Worm (Caenorhabditis elegans): Measurements from ENCODE around the gene pam-1.

pam-1 gene

ce11 chrIV:7507841-7508509, 42.6 kb downstream of the pam-1 start, which contains the start of the genes vdac-1 and R05G6.5 (continued):
- TF ChIP-seq ceh-20 (GFP tag; IDR thresholded peaks at IDR 0.05): peak; percentile 84
- peak; percentile 57 for TF ChIP-seq vab-7 (GFP tag; IDR thresholded peaks at IDR 0.05)
- peak; percentile 77 for TF ChIP-seq pha-4 (GFP tag; IDR thresholded peaks at IDR 0.05)
- TF ChIP-seq pha-4 (tag; optimal IDR thresholded peaks at IDR 0.05): peak; percentile 38
- no peak for TF ChIP-seq dmd-9 (GFP tag; IDR thresholded peaks at IDR 0.05)
- no peak for TF ChIP-seq R02D3.7 (tag; optimal IDR thresholded peaks at IDR 0.05)
- TF ChIP-seq Y5F2A.4 (GFP tag; optimal IDR thresholded peaks at IDR 0.05): no peak
- peak; percentile 16 for TF ChIP-seq duxl-1 (tag; optimal IDR thresholded peaks at IDR 0.05; ENCODE audit: poor library complexity)
- TF ChIP-seq lin-29 (GFP tag; IDR thresholded peaks at IDR 0.05): 0 out of 2 replicates have a peak, but pooled peaks have one; percentile 22
- no peak for TF ChIP-seq ceh-62 (tag; optimal IDR thresholded peaks at IDR 0.05)
- TF ChIP-seq ctbp-1 (GFP tag; IDR thresholded peaks at IDR 0.05): peak; percentile 63; the same call in 1 of the 2 replicates
- TF ChIP-seq Y105C5A.15 (GFP tag; IDR thresholded peaks at IDR 0.05): no peak
- TF ChIP-seq zag-1 (tag; optimal IDR thresholded peaks at IDR 0.05): no peak
- no peak for TF ChIP-seq mdt-29 (GFP tag; IDR thresholded peaks at IDR 0.05)
- peak; percentile 72 for TF ChIP-seq lin-13 (GFP tag; optimal IDR thresholded peaks at IDR 0.05)
- no peak for TF ChIP-seq gei-8 (GFP tag; optimal IDR thresholded peaks at IDR 0.05)
- TF ChIP-seq dpl-1 (GFP tag; optimal IDR thresholded peaks at IDR 0.05): peak; percentile 89
- no peak for TF ChIP-seq jun-1 (tag; optimal IDR thresholded peaks at IDR 0.05)
- no peak for TF ChIP-seq daf-8 (GFP tag; IDR thresholded peaks at IDR 0.05)
- no peak for TF ChIP-seq unc-130 (GFP tag; optimal IDR thresholded peaks at IDR 0.05)
- TF ChIP-seq ZK337.2 (GFP tag; IDR thresholded peaks at IDR 0.05): no peak
- peak; percentile 99 for TF ChIP-seq mxl-3 (GFP tag; optimal IDR thresholded peaks at IDR 0.05)
- no peak for TF ChIP-seq nhr-111 (GFP tag; optimal IDR thresholded peaks at IDR 0.05)
- peak; percentile 71; the same call in 1 of the 2 replicates for TF ChIP-seq nhr-42 (GFP tag; IDR thresholded peaks at IDR 0.05)
- TF ChIP-seq F26F4.8 (GFP tag; conservative IDR thresholded peaks at IDR 0.05): no peak
- TF ChIP-seq spr-3 (GFP tag; optimal IDR thresholded peaks at IDR 0.05): no peak
- TF ChIP-seq mdl-1 (tag; optimal IDR thresholded peaks at IDR 0.05): peak in 1 of 2 experiments; percentile 78
- TF ChIP-seq lin-38 (GFP tag; IDR thresholded peaks at IDR 0.05): peak; percentile 67
- TF ChIP-seq daf-16 (GFP tag; optimal IDR thresholded peaks at IDR 0.05): peak in 1 of 2 experiments; percentile 2
- peak; percentile 73 for TF ChIP-seq daf-16 (tag; optimal IDR thresholded peaks at IDR 0.05)
- TF ChIP-seq F10B5.3 (tag; optimal IDR thresholded peaks at IDR 0.05): no peak
- TF ChIP-seq daf-19 (GFP tag; conservative IDR thresholded peaks at IDR 0.05): no peak
- TF ChIP-seq unc-39 (tag; optimal IDR thresholded peaks at IDR 0.05): no peak
- peak; percentile 95 for TF ChIP-seq hlh-11 (tag; optimal IDR thresholded peaks at IDR 0.05)
- TF ChIP-seq ama-1 (optimal IDR thresholded peaks at IDR 0.05): peak; percentile 24
- TF ChIP-seq sdz-12 (GFP tag; optimal IDR thresholded peaks at IDR 0.05): no peak
- TF ChIP-seq nhr-76 (tag; optimal IDR thresholded peaks at IDR 0.05): no peak
- peak; percentile 69 for TF ChIP-seq zfp-3 (GFP tag; conservative IDR thresholded peaks at IDR 0.05)
- peak; percentile 59 for TF ChIP-seq T26A8.4 (GFP tag; IDR thresholded peaks at IDR 0.05)
- peak; percentile 92 for TF ChIP-seq hlh-30 (tag; optimal IDR thresholded peaks at IDR 0.05; ENCODE audit: insufficient read depth)
- peak; percentile 22 for TF ChIP-seq ztf-7 (tag; optimal IDR thresholded peaks at IDR 0.05)
- 0 out of 4 replicates have a peak, but pooled peaks of 1 of the 2 experiments have one; percentile 51 for TF ChIP-seq madf-5 (GFP tag; IDR thresholded peaks at IDR 0.05)
- 0 out of 2 replicates have a peak, but pooled peaks have one; percentile 18 for TF ChIP-seq Y75B8A.6 (GFP tag; IDR thresholded peaks at IDR 0.05)
- TF ChIP-seq aha-1 (tag): peak; percentile 83
- no peak for TF ChIP-seq ztf-11 (tag; optimal IDR thresholded peaks at IDR 0.05)
- no peak for TF ChIP-seq egl-43 (GFP tag; IDR thresholded peaks at IDR 0.05)
- no peak for TF ChIP-seq lin-39 (tag; optimal IDR thresholded peaks at IDR 0.05)
- 0 out of 2 replicates have a peak, but pooled peaks have one; percentile 21 for TF ChIP-seq F44E2.7 (GFP tag; IDR thresholded peaks at IDR 0.05)
- TF ChIP-seq nhr-41 (GFP tag; IDR thresholded peaks at IDR 0.05): peak; percentile 49; the same call in 1 of the 2 replicates
- no peak for TF ChIP-seq Y48G9A.11 (GFP tag; IDR thresholded peaks at IDR 0.05)
- TF ChIP-seq tag-97 (GFP tag; IDR thresholded peaks at IDR 0.05): no peak
